Worm (Caenorhabditis elegans) whole organism, L4 larva: Measurements from ENCODE around the gene C07C7.3.

Source experiments
- D1046.2 ChIP-seq: fragments of 200-800 bp; sonication (Bioruptor generic); IDR thresholded peaks from 2 replicates; pipeline ENCODE4 v1.3.6; 2022; ENCODE audit warnings: missing genetic modification characterization, missing compliant biosample characterization
- F10B5.3 ChIP-seq: sonication (generic microtip); optimal IDR thresholded peaks from 2 replicates; lab custom pipeline; 2016; ENCODE audit warnings: mild to moderate bottlenecking, missing genetic modification characterization, missing compliant biosample characterization
- aha-1 ChIP-seq: fragments of 150-350 bp; peaks from one replicate; lab custom pipeline; 2014; ENCODE audit warnings: missing biosample characterization, missing genetic modification characterization
- aly-2 ChIP-seq: sonication (generic microtip); optimal IDR thresholded peaks from 2 replicates; lab custom pipeline; 2018; ENCODE audit warnings: missing biosample characterization, missing genetic modification characterization
- ama-1 ChIP-seq: fragments of 150-350 bp; optimal IDR thresholded peaks from 2 replicates; lab custom pipeline; 2014; ENCODE audit warnings: inconsistent platforms, mixed read lengths
- arid-1 ChIP-seq: fragments of 200-800 bp; sonication (Bioruptor generic); conservative IDR thresholded peaks from 2 replicates; pipeline ENCODE4 v1.3.6; 2022; ENCODE audit warnings: missing genetic modification reagents, missing genetic modification characterization, missing compliant biosample characterization
- ceh-20 ChIP-seq: fragments of 200-800 bp; sonication (Bioruptor generic); IDR thresholded peaks from 2 replicates; pipeline ENCODE4 v1.3.6; 2022; ENCODE audit warnings: missing genetic modification reagents, missing genetic modification characterization, missing compliant biosample characterization
- ctbp-1 ChIP-seq: fragments of 200-800 bp; sonication (Bioruptor generic); IDR thresholded peaks from 2 replicates; pipeline ENCODE4 v1.3.6; 2022; ENCODE audit warnings: missing genetic modification reagents, missing genetic modification characterization, missing compliant biosample characterization
- daf-16 ChIP-seq, 3 experiments: sonication (generic microtip); optimal IDR thresholded peaks; 2 replicates each; lab custom pipeline; 2016 to 2017; ENCODE audit warnings: missing genetic modification characterization in 3 of 3, missing genetic modification reagents in 3 of 3, mild to moderate bottlenecking in 2 of 3, missing compliant biosample characterization in 2 of 3, missing biosample characterization in 1 of 3, moderate library complexity in 1 of 3
- dmd-6 ChIP-seq: fragments of 200-800 bp; sonication (Bioruptor generic); IDR thresholded peaks from 2 replicates; pipeline ENCODE4 v1.3.6; 2022; ENCODE audit warnings: missing genetic modification reagents, missing genetic modification characterization, missing compliant biosample characterization
- dmd-8 ChIP-seq: fragments of 200-800 bp; sonication (Bioruptor generic); IDR thresholded peaks from 2 replicates; pipeline ENCODE4 v1.3.6; 2022; ENCODE audit warnings: missing genetic modification characterization, missing compliant biosample characterization
- dve-1 ChIP-seq: sonication (generic microtip); optimal IDR thresholded peaks from 2 replicates; lab custom pipeline; 2017; ENCODE audit warnings: antibody characterized with exemption, mild to moderate bottlenecking, missing genetic modification characterization, missing compliant biosample characterization; ENCODE audit not compliant: insufficient read depth
- gei-8 ChIP-seq: fragments of 200-800 bp; sonication (Bioruptor generic); optimal IDR thresholded peaks from 2 replicates; lab custom pipeline; 2018; ENCODE audit warnings: mild to moderate bottlenecking, missing genetic modification characterization, missing compliant biosample characterization
- hlh-11 ChIP-seq: fragments of 200-800 bp; sonication (Bioruptor generic); optimal IDR thresholded peaks from 2 replicates; lab custom pipeline; 2018; ENCODE audit warnings: mild to moderate bottlenecking, missing genetic modification characterization, missing compliant biosample characterization
- hlh-30 ChIP-seq: sonication (generic microtip); optimal IDR thresholded peaks from 2 replicates; lab custom pipeline; 2017; ENCODE audit warnings: antibody characterized with exemption, mild to moderate bottlenecking, missing genetic modification characterization, missing compliant biosample characterization; ENCODE audit not compliant: insufficient read depth
- lim-7 ChIP-seq: fragments of 200-800 bp; sonication (Bioruptor generic); IDR thresholded peaks from 2 replicates; pipeline ENCODE4 v1.3.6; 2022; ENCODE audit warnings: missing genetic modification characterization, missing compliant biosample characterization
- lin-1 ChIP-seq: fragments of 200-800 bp; sonication (Bioruptor generic); IDR thresholded peaks from 2 replicates; pipeline ENCODE4 v1.3.6; 2022; ENCODE audit warnings: missing genetic modification reagents, missing genetic modification characterization, missing compliant biosample characterization
- lin-13 ChIP-seq: fragments of 150-350 bp; optimal IDR thresholded peaks from 2 replicates; lab custom pipeline; 2014; ENCODE audit warnings: missing biosample characterization, missing genetic modification reagents, missing genetic modification characterization
- madf-9 ChIP-seq: fragments of 200-800 bp; sonication (Bioruptor generic); conservative IDR thresholded peaks from 2 replicates; pipeline ENCODE4 v1.3.6; 2022; ENCODE audit warnings: missing genetic modification reagents, missing genetic modification characterization, missing compliant biosample characterization
- mdl-1 ChIP-seq, 2 experiments: fragments of 150-350 bp in 1 of 2; sonication (generic microtip) in 1 of 2; optimal IDR thresholded peaks; 2 replicates each; lab custom pipeline; 2014 to 2017; ENCODE audit warnings: missing biosample characterization in 2 of 2, missing genetic modification characterization in 2 of 2
- mep-1 ChIP-seq: fragments of 150-350 bp; sonication (generic microtip); optimal IDR thresholded peaks from 3 replicates; lab custom pipeline; 2014; ENCODE audit warnings: missing biosample characterization, missing genetic modification characterization
- mxl-3 ChIP-seq: fragments of 200-800 bp; sonication (Bioruptor generic); optimal IDR thresholded peaks from 2 replicates; lab custom pipeline; 2018; ENCODE audit warnings: mild to moderate bottlenecking, missing genetic modification characterization, missing compliant biosample characterization
- nhr-10 ChIP-seq: fragments of 150-350 bp; optimal IDR thresholded peaks from 2 replicates; lab custom pipeline; 2014; ENCODE audit warnings: missing biosample characterization, missing genetic modification characterization
- nhr-102 ChIP-seq: sonication (generic microtip); optimal IDR thresholded peaks from 2 replicates; lab custom pipeline; 2016; ENCODE audit warnings: mild to moderate bottlenecking, missing genetic modification characterization, moderate library complexity, missing compliant biosample characterization
- nhr-237 ChIP-seq: sonication (generic microtip); optimal IDR thresholded peaks from 2 replicates; lab custom pipeline; 2017; ENCODE audit warnings: missing biosample characterization, missing genetic modification characterization
- nhr-28 ChIP-seq: fragments of 150-350 bp; optimal IDR thresholded peaks from 2 replicates; lab custom pipeline; 2014; ENCODE audit warnings: missing biosample characterization, missing genetic modification characterization
- nhr-41 ChIP-seq: fragments of 200-800 bp; sonication (Bioruptor generic); IDR thresholded peaks from 2 replicates; pipeline ENCODE4 v1.3.6; 2022; ENCODE audit warnings: missing genetic modification reagents, missing genetic modification characterization, missing compliant biosample characterization
- nhr-42 ChIP-seq: fragments of 200-800 bp; sonication (Bioruptor generic); IDR thresholded peaks from 2 replicates; pipeline ENCODE4 v1.3.6; 2022; ENCODE audit warnings: missing genetic modification characterization, missing compliant biosample characterization
- nhr-77 ChIP-seq: fragments of 150-350 bp; optimal IDR thresholded peaks from 2 replicates; lab custom pipeline; 2014; ENCODE audit warnings: missing biosample characterization, missing genetic modification characterization
- pqm-1 ChIP-seq: sonication (generic microtip); optimal IDR thresholded peaks from 2 replicates; lab custom pipeline; 2017; ENCODE audit warnings: missing biosample characterization, missing genetic modification characterization
- rbr-2 ChIP-seq: sonication (generic microtip); optimal IDR thresholded peaks from 2 replicates; lab custom pipeline; 2016; ENCODE audit warnings: missing genotype, missing genetic modification characterization, missing compliant biosample characterization
- set-16 ChIP-seq: fragments of 200-800 bp; sonication (Bioruptor generic); IDR thresholded peaks from 2 replicates; pipeline ENCODE4 v1.3.6; 2022; ENCODE audit warnings: missing genetic modification reagents, missing genetic modification characterization, missing compliant biosample characterization
- skn-1 ChIP-seq: fragments of 150-350 bp; optimal IDR thresholded peaks from 2 replicates; lab custom pipeline; 2014; ENCODE audit warnings: missing biosample characterization, missing genetic modification characterization
- snpc-4 ChIP-seq: fragments of 150-350 bp; optimal IDR thresholded peaks from 2 replicates; lab custom pipeline; 2014; ENCODE audit warnings: missing biosample characterization, missing genetic modification characterization
- unc-39 ChIP-seq: sonication (generic microtip); optimal IDR thresholded peaks from 2 replicates; lab custom pipeline; 2017; ENCODE audit warnings: missing biosample characterization, missing genetic modification characterization
- unc-62 ChIP-seq, 3 experiments: fragments of 150-350 bp in 1 of 3; sonication (generic microtip); optimal IDR thresholded peaks in 2 of 3; peaks in 1 of 3; 1 replicate in 1 of 3; 2 replicates in 2 of 3; lab custom pipeline; 2014 to 2017; ENCODE audit warnings: missing biosample characterization in 3 of 3, missing genetic modification characterization in 3 of 3, missing genetic modification reagents in 3 of 3, missing genotype in 1 of 3
- zip-11 ChIP-seq: fragments of 200-800 bp; sonication (Bioruptor generic); IDR thresholded peaks from 2 replicates; pipeline ENCODE4 v1.3.6; 2022; ENCODE audit warnings: missing genetic modification characterization, missing compliant biosample characterization
- zip-2 ChIP-seq: fragments of 150-350 bp; optimal IDR thresholded peaks from 2 replicates; lab custom pipeline; 2014; ENCODE audit warnings: missing biosample characterization, missing genetic modification characterization
- ztf-7 ChIP-seq: fragments of 150-350 bp; optimal IDR thresholded peaks from 2 replicates; lab custom pipeline; 2014; ENCODE audit warnings: missing biosample characterization, missing genetic modification characterization

The C07C7.3 gene

ce11 chrIV:9116452-9116851 is 49.4 kb upstream of the C07C7.3 start (continued):
- TF ChIP-seq lin-1: no peak
- no peak for TF ChIP-seq unc-39
- TF ChIP-seq set-16 (GFP tag; lab: Robert Waterston, UW): no peak
- TF ChIP-seq aly-2 (tag; lab: Kevin White, UChicago): no peak
- TF ChIP-seq rbr-2 (tag; lab: Kevin White, UChicago): no peak
- no peak for TF ChIP-seq D1046.2

ce11 chrIV:9117700-9118099 is 48.2 kb upstream of the C07C7.3 start:
- TF ChIP-seq unc-39 (no peak), unc-62 (GFP tag; optimal IDR thresholded peaks at IDR 0.05 in 1 of 2; lab: Kevin White, UChicago) (peak in 1 of 2 experiments; percentile 94), unc-62 (tag; optimal IDR thresholded peaks at IDR 0.05; lab: Kevin White, UChicago) (no peak), daf-16 (GFP tag; optimal IDR thresholded peaks at IDR 0.05; lab: Kevin White, UChicago) (no peak), daf-16 (tag; optimal IDR thresholded peaks at IDR 0.05; lab: Kevin White, UChicago) (peak; percentile 48)

- TF ChIP-seq daf-16 (GFP tag; optimal IDR thresholded peaks at IDR 0.05; lab: Kevin White, UChicago) (no peak), daf-16 (tag; optimal IDR thresholded peaks at IDR 0.05; lab: Kevin White, UChicago) (peak; percentile 32), nhr-237 (tag; lab: Kevin White, UChicago) (no peak), aha-1 (tag; lab: Kevin White, UChicago) (no peak), hlh-30 (peak; percentile 47), nhr-41 (GFP tag; lab: Robert Waterston, UW) (no peak), nhr-102 (no peak), F10B5.3 (tag; lab: Kevin White, UChicago) (no peak), dmd-8 (GFP tag; lab: Robert Waterston, UW) (no peak), mep-1 (peak; percentile 53), madf-9 (GFP tag; lab: Robert Waterston, UW) (no peak), zip-11 (no peak), lin-13 (GFP tag; lab: Kevin White, UChicago) (no peak), snpc-4 (tag; lab: Kevin White, UChicago) (no peak), pqm-1 (tag; lab: Kevin White, UChicago) (peak; percentile 59), dve-1 (tag; lab: Kevin White, UChicago) (peak; percentile 15), nhr-10 (tag; lab: Kevin White, UChicago) (no peak), ceh-20 (GFP tag; lab: Robert Waterston, UW) (no peak), ama-1 (lab: Kevin White, UChicago) (peak; percentile 6), dmd-6 (GFP tag; lab: Robert Waterston, UW) (peak; percentile 68), nhr-77 (peak; percentile 0), arid-1 (GFP tag; lab: Robert Waterston, UW) (no peak), ctbp-1 (GFP tag; lab: Robert Waterston, UW) (no peak), D1046.2 (no peak), lim-7 (GFP tag; lab: Robert Waterston, UW) (no peak), ztf-7 (tag; lab: Kevin White, UChicago) (no peak), zip-2 (tag; lab: Kevin White, UChicago) (no peak), nhr-28 (tag; lab: Kevin White, UChicago) (peak; percentile 79), nhr-42 (GFP tag; lab: Robert Waterston, UW) (no peak), skn-1 (no peak), gei-8 (GFP tag; lab: Kevin White, UChicago) (no peak), unc-62 (GFP tag; optimal IDR thresholded peaks at IDR 0.05 in 1 of 2; lab: Kevin White, UChicago) (peak in 1 of 2 experiments; percentile 86), unc-62 (tag; optimal IDR thresholded peaks at IDR 0.05; lab: Kevin White, UChicago) (no peak), hlh-11 (peak; percentile 75), mdl-1 (tag; optimal IDR thresholded peaks at IDR 0.05; lab: Kevin White, UChicago) (peak in 1 of 2 experiments; percentile 1), mxl-3 (GFP tag; lab: Kevin White, UChicago) (peak; percentile 41)
These were observed 47.5 kb upstream of the C07C7.3 start for ce11 chrIV:9118348-9118747.
